Fruit fly (Drosophila melanogaster) whole organism, embryonic: ENCODE results near the gene htt.

ENCODE experiments used
- ATbp ChIP-seq: fragments of 200-800 bp; sonication (Bioruptor generic); optimal IDR thresholded peaks from 2 replicates; lab custom pipeline; 2017; ENCODE audit warnings: missing biosample characterization, mild to moderate bottlenecking, missing genetic modification characterization, missing genetic modification reagents
- Asciz ChIP-seq: fragments of 200-800 bp; sonication (Bioruptor generic); optimal IDR thresholded peaks from 2 replicates; lab custom pipeline; 2017; ENCODE audit warnings: missing biosample characterization, mild to moderate bottlenecking, missing genetic modification characterization, missing genetic modification reagents
- Bteb2 ChIP-seq: fragments of 200-800 bp; sonication (Bioruptor generic); optimal IDR thresholded peaks from 2 replicates; lab custom pipeline; 2016; ENCODE audit warnings: missing biosample characterization, missing genetic modification characterization
- CG10321 ChIP-seq: fragments of 200-800 bp; sonication (Bioruptor generic); IDR thresholded peaks from 2 replicates; pipeline ENCODE4 v1.3.6; 2022; ENCODE audit warnings: missing biosample characterization, missing genetic modification characterization
- CG11093 ChIP-seq: fragments of 200-800 bp; sonication (Bioruptor generic); IDR thresholded peaks from 3 replicates; pipeline ENCODE4 v1.3.6; 2022; ENCODE audit warnings: missing biosample characterization, missing genetic modification characterization
- CG12769 ChIP-seq: fragments of 200-800 bp; sonication (Bioruptor generic); optimal IDR thresholded peaks from 2 replicates; lab custom pipeline; 2019; ENCODE audit warnings: missing biosample characterization, mild to moderate bottlenecking, missing genetic modification characterization, moderate library complexity
- CG13894 ChIP-seq: fragments of 200-800 bp; sonication (Bioruptor generic); optimal IDR thresholded peaks from 3 replicates; lab custom pipeline; 2018; ENCODE audit warnings: missing biosample characterization, mild to moderate bottlenecking, missing genetic modification characterization, moderate library complexity
- CG14667 ChIP-seq: fragments of 200-800 bp; sonication (Bioruptor generic); IDR thresholded peaks from 2 replicates; pipeline ENCODE4 v1.3.6; 2022; ENCODE audit warnings: missing biosample characterization, missing genetic modification characterization
- CG15479 ChIP-seq: fragments of 200-800 bp; sonication (Bioruptor generic); optimal IDR thresholded peaks from 3 replicates; lab custom pipeline; 2019; ENCODE audit warnings: missing biosample characterization, mild to moderate bottlenecking, missing genetic modification characterization, moderate library complexity
- CG17829 ChIP-seq: fragments of 200-800 bp; optimal IDR thresholded peaks from 2 replicates; lab custom pipeline; 2019; ENCODE audit warnings: missing biosample characterization, mild to moderate bottlenecking, missing genetic modification characterization, moderate library complexity
- CG2889 ChIP-seq: fragments of 200-800 bp; sonication (Bioruptor generic); IDR thresholded peaks from 3 replicates; pipeline ENCODE4 v1.3.6; 2022; ENCODE audit warnings: missing biosample characterization, missing genetic modification characterization
- CG31388 ChIP-seq: fragments of 200-800 bp; sonication (Bioruptor generic); optimal IDR thresholded peaks from 2 replicates; lab custom pipeline; 2016; ENCODE audit warnings: missing biosample characterization, missing genetic modification characterization
- CG33213 ChIP-seq: fragments of 200-800 bp; sonication (Bioruptor generic); optimal IDR thresholded peaks from 3 replicates; lab custom pipeline; 2016; ENCODE audit warnings: missing biosample characterization, missing genetic modification characterization
- CG34376 ChIP-seq: fragments of 200-800 bp; sonication (Bioruptor generic); optimal IDR thresholded peaks from 2 replicates; lab custom pipeline; 2018; ENCODE audit warnings: missing biosample characterization, mild to moderate bottlenecking, missing genetic modification characterization
- CG4730 ChIP-seq: fragments of 200-800 bp; sonication (Bioruptor generic); IDR thresholded peaks from 2 replicates; pipeline ENCODE4 v1.3.6; 2022; ENCODE audit warnings: missing biosample characterization, missing genetic modification characterization
- CG7987 ChIP-seq: fragments of 200-800 bp; sonication (Bioruptor generic); optimal IDR thresholded peaks from 2 replicates; lab custom pipeline; 2018; ENCODE audit warnings: missing biosample characterization, mild to moderate bottlenecking, missing genetic modification characterization, moderate library complexity
- CG8388 ChIP-seq: fragments of 200-800 bp; sonication (Bioruptor generic); optimal IDR thresholded peaks from 2 replicates; lab custom pipeline; 2019; ENCODE audit warnings: missing biosample characterization, mild to moderate bottlenecking, missing genetic modification characterization, moderate library complexity
- CG8944 ChIP-seq: fragments of 200-800 bp; sonication (Bioruptor generic); optimal IDR thresholded peaks from 3 replicates; lab custom pipeline; 2016; ENCODE audit warnings: missing biosample characterization, missing genetic modification characterization
- CG9437 ChIP-seq: fragments of 200-800 bp; sonication (Bioruptor generic); optimal IDR thresholded peaks from 2 replicates; lab custom pipeline; 2018; ENCODE audit warnings: missing biosample characterization, mild to moderate bottlenecking, missing genetic modification characterization
- CG9817 ChIP-seq: fragments of 200-800 bp; sonication (Bioruptor generic); optimal IDR thresholded peaks from 2 replicates; lab custom pipeline; 2018; ENCODE audit warnings: missing biosample characterization, mild to moderate bottlenecking, missing genetic modification characterization, moderate library complexity
- CG9876 ChIP-seq: fragments of 200-800 bp; sonication (Bioruptor generic); optimal IDR thresholded peaks from 2 replicates; lab custom pipeline; 2016; ENCODE audit warnings: missing biosample characterization, missing genetic modification characterization
- Dp ChIP-seq: fragments of 200-800 bp; sonication (Bioruptor generic); optimal IDR thresholded peaks from 2 replicates; lab custom pipeline; 2018; ENCODE audit warnings: missing biosample characterization, mild to moderate bottlenecking, missing genetic modification characterization, moderate library complexity
- Ets97D ChIP-seq: fragments of 200-800 bp; sonication (Bioruptor generic); optimal IDR thresholded peaks from 3 replicates; lab custom pipeline; 2016; ENCODE audit warnings: missing biosample characterization, missing genetic modification characterization
- Fer2 ChIP-seq: fragments of 200-800 bp; sonication (Bioruptor generic); optimal IDR thresholded peaks from 2 replicates; lab custom pipeline; 2018; ENCODE audit warnings: missing biosample characterization, mild to moderate bottlenecking, missing genetic modification characterization, moderate library complexity
- Hey ChIP-seq: fragments of 200-800 bp; sonication (Bioruptor generic); optimal IDR thresholded peaks from 3 replicates; lab custom pipeline; 2018; ENCODE audit warnings: missing biosample characterization, mild to moderate bottlenecking, missing genetic modification characterization
- HmgZ ChIP-seq: fragments of 200-800 bp; sonication (Bioruptor generic); optimal IDR thresholded peaks from 2 replicates; lab custom pipeline; 2018; ENCODE audit warnings: missing biosample characterization, mild to moderate bottlenecking, missing genetic modification characterization
- Hr51 ChIP-seq, 2 experiments: fragments of 200-800 bp; sonication (Bioruptor generic); optimal IDR thresholded peaks; 2 replicates in 1 of 2; 3 replicates in 1 of 2; lab custom pipeline; 2016 to 2018; ENCODE audit warnings: missing biosample characterization in 2 of 2, missing genetic modification characterization in 2 of 2, mild to moderate bottlenecking in 1 of 2, moderate library complexity in 1 of 2
- Jarid2 ChIP-seq: fragments of 200-800 bp; sonication (Bioruptor generic); optimal IDR thresholded peaks from 3 replicates; lab custom pipeline; 2017; ENCODE audit warnings: mild to moderate bottlenecking, missing biosample characterization, missing genetic modification reagents, missing genetic modification characterization
- NfI ChIP-seq: fragments of 200-800 bp; sonication (Bioruptor generic); optimal IDR thresholded peaks from 3 replicates; lab custom pipeline; 2018; ENCODE audit warnings: missing biosample characterization, mild to moderate bottlenecking, missing genetic modification characterization, moderate library complexity
- Optix ChIP-seq: fragments of 200-800 bp; sonication (Bioruptor generic); IDR thresholded peaks from 3 replicates; pipeline ENCODE4 v1.3.6; 2022; ENCODE audit warnings: missing biosample characterization, missing genetic modification characterization
- Sry-β ChIP-seq: fragments of 200-800 bp; sonication (Bioruptor generic); optimal IDR thresholded peaks from 2 replicates; lab custom pipeline; 2018; ENCODE audit warnings: missing biosample characterization, mild to moderate bottlenecking, missing genetic modification characterization, moderate library complexity
- Ssrp ChIP-seq: fragments of 200-800 bp; sonication (Bioruptor generic); optimal IDR thresholded peaks from 2 replicates; lab custom pipeline; 2018; ENCODE audit warnings: missing biosample characterization, mild to moderate bottlenecking, missing genetic modification characterization, moderate library complexity
- Vsx1 ChIP-seq: fragments of 200-800 bp; sonication (Bioruptor generic); optimal IDR thresholded peaks from 2 replicates; lab custom pipeline; 2017; ENCODE audit warnings: missing biosample characterization, mild to moderate bottlenecking, missing genetic modification characterization, missing genetic modification reagents
- chinmo ChIP-seq: fragments of 200-800 bp; sonication (Bioruptor generic); IDR thresholded peaks from 4 replicates; pipeline ENCODE4 v1.3.6; 2022; ENCODE audit warnings: missing biosample characterization, missing genetic modification characterization; ENCODE audit not compliant: partially characterized antibody
- ci ChIP-seq: fragments of 200-800 bp; sonication (Bioruptor generic); IDR thresholded peaks from 3 replicates; pipeline ENCODE4 v1.3.6; 2022; ENCODE audit warnings: missing biosample characterization, missing genetic modification characterization
- dimm ChIP-seq: fragments of 200-800 bp; sonication (Bioruptor generic); IDR thresholded peaks from 2 replicates; pipeline ENCODE4 v1.3.6; 2022; ENCODE audit warnings: missing biosample characterization, missing genetic modification characterization
- dpn ChIP-seq, 2 experiments: fragments of 200-800 bp; sonication (Bioruptor generic); optimal IDR thresholded peaks; 3 replicates each; lab custom pipeline; 2016; ENCODE audit warnings: missing biosample characterization in 2 of 2, missing genetic modification characterization in 2 of 2
- en ChIP-seq: fragments of 200-800 bp; sonication (Bioruptor generic); optimal IDR thresholded peaks from 2 replicates; lab custom pipeline; 2016; ENCODE audit warnings: missing biosample characterization, missing genetic modification characterization
- fru ChIP-seq: fragments of >200 bp; optimal IDR thresholded peaks from 2 replicates; lab custom pipeline; 2017
- jing ChIP-seq: fragments of 200-800 bp; sonication (Bioruptor generic); optimal IDR thresholded peaks from 2 replicates; lab custom pipeline; 2018; ENCODE audit warnings: missing biosample characterization, mild to moderate bottlenecking, missing genetic modification characterization
- kni ChIP-seq: fragments of 200-800 bp; sonication (Bioruptor generic); optimal IDR thresholded peaks from 3 replicates; lab custom pipeline; 2017; ENCODE audit warnings: mild to moderate bottlenecking, missing biosample characterization, missing genetic modification reagents, missing genetic modification characterization
- lmd ChIP-seq: fragments of 200-800 bp; sonication (Bioruptor generic); IDR thresholded peaks from 2 replicates; pipeline ENCODE4 v1.3.6; 2022; ENCODE audit warnings: missing biosample characterization, missing genetic modification characterization
- mld ChIP-seq: fragments of 200-800 bp; sonication (Bioruptor generic); IDR thresholded peaks from 3 replicates; pipeline ENCODE4 v1.3.6; 2022; ENCODE audit warnings: missing biosample characterization, missing genetic modification characterization; ENCODE audit not compliant: partially characterized antibody
- nau ChIP-seq: fragments of 200-800 bp; sonication (Bioruptor generic); optimal IDR thresholded peaks from 3 replicates; lab custom pipeline; 2017; ENCODE audit warnings: missing biosample characterization, mild to moderate bottlenecking, missing genetic modification characterization, missing genetic modification reagents
- pfk ChIP-seq: fragments of 200-800 bp; sonication (Bioruptor generic); optimal IDR thresholded peaks from 2 replicates; lab custom pipeline; 2018; ENCODE audit warnings: missing biosample characterization, mild to moderate bottlenecking, missing genetic modification characterization, moderate library complexity
- trh ChIP-seq: fragments of 200-800 bp; sonication (Bioruptor generic); optimal IDR thresholded peaks from 2 replicates; lab custom pipeline; 2016; ENCODE audit warnings: missing biosample characterization, missing genetic modification characterization
- unpg ChIP-seq: fragments of 200-800 bp; sonication (Bioruptor generic); optimal IDR thresholded peaks from 3 replicates; lab custom pipeline; 2018; ENCODE audit warnings: missing biosample characterization, mild to moderate bottlenecking, missing genetic modification characterization, moderate library complexity
- wek ChIP-seq: fragments of 200-800 bp; sonication (Bioruptor generic); optimal IDR thresholded peaks from 3 replicates; lab custom pipeline; 2018; ENCODE audit warnings: missing biosample characterization, mild to moderate bottlenecking, missing genetic modification characterization, moderate library complexity
- wor ChIP-seq: fragments of 200-800 bp; sonication (Bioruptor generic); IDR thresholded peaks from 2 replicates; pipeline ENCODE4 v1.3.6; 2022; ENCODE audit warnings: missing biosample characterization, missing genetic modification characterization
- zfh2 ChIP-seq: fragments of 200-800 bp; sonication (Bioruptor generic); optimal IDR thresholded peaks from 2 replicates; lab custom pipeline; 2016; ENCODE audit warnings: missing biosample characterization, missing genetic modification characterization

The htt gene

dm6 chr3R:28672134-28672533, 23.9 kb upstream of the htt start (continued):
- TF ChIP-seq dimm (GFP tag; lab: Robert Waterston, UW) (peak; percentile 47; the same call in 1 of the 2 replicates), ci (peak; percentile 94), Hey (tag; lab: Kevin White, UChicago) (peak; percentile 26), Bteb2 (GFP tag; lab: Kevin White, UChicago) (peak; percentile 65), ATbp (GFP tag; lab: Kevin White, UChicago) (peak; percentile 68), pfk (peak; percentile 56), CG34376 (GFP tag; lab: Kevin White, UChicago) (peak; percentile 38), Ssrp (peak; percentile 65), CG11093 (GFP tag; lab: Robert Waterston, UW) (peak; percentile 54; the same call in 2 of the 3 replicates), CG8388 (peak; percentile 61), Dp (peak; percentile 99), Sry-β (GFP tag; lab: Kevin White, UChicago) (peak; percentile 49), jing (GFP tag; lab: Kevin White, UChicago) (peak; percentile 72), Optix (GFP tag; lab: Robert Waterston, UW) (peak; percentile 86), CG9876 (GFP tag; lab: Kevin White, UChicago) (peak; percentile 91), HmgZ (tag; lab: Kevin White, UChicago) (peak; percentile 84), wor (0 out of 2 replicates have a peak, but pooled peaks have one; percentile 24), chinmo (GFP tag; lab: Robert Waterston, UW) (peak; percentile 58; the same call in 1 of the 4 replicates), kni (GFP tag; lab: Kevin White, UChicago) (peak; percentile 55), mld (no peak), nau (GFP tag; lab: Kevin White, UChicago) (no peak), Jarid2 (peak; percentile 56), Ets97D (GFP tag; lab: Kevin White, UChicago) (peak; percentile 81), Asciz (GFP tag; lab: Kevin White, UChicago) (peak; percentile 72), CG8944 (GFP tag; lab: Kevin White, UChicago) (peak; percentile 91), CG4730 (GFP tag; lab: Robert Waterston, UW) (peak; percentile 86), CG7987 (peak; percentile 94), fru (lab: Kevin White, UChicago) (no peak), Vsx1 (peak; percentile 42), NfI (GFP tag; lab: Kevin White, UChicago) (peak; percentile 94), CG10321 (peak; percentile 98), CG2889 (GFP tag; lab: Robert Waterston, UW) (peak; percentile 43; the same call in 1 of the 3 replicates), lmd (peak; percentile 80), Fer2 (tag; lab: Kevin White, UChicago) (peak; percentile 60), CG12769 (tag; lab: Kevin White, UChicago) (no peak), unpg (GFP tag; lab: Kevin White, UChicago) (peak; percentile 84), CG9817 (tag; lab: Kevin White, UChicago) (peak; percentile 91), CG9437 (GFP tag; lab: Kevin White, UChicago) (peak; percentile 55), CG17829 (tag; lab: Kevin White, UChicago) (no peak), CG15479 (GFP tag; lab: Kevin White, UChicago) (no peak), en (GFP tag; lab: Kevin White, UChicago) (peak; percentile 83), Hr51 (GFP tag; optimal IDR thresholded peaks at IDR 0.05; lab: Kevin White, UChicago) (peak; percentile 70 to 78), CG14667 (GFP tag; lab: Robert Waterston, UW) (peak; percentile 84), trh (GFP tag; lab: Kevin White, UChicago) (peak; percentile 60), CG13894 (no peak), dpn (GFP tag; optimal IDR thresholded peaks at IDR 0.05; lab: Kevin White, UChicago) (peak; percentile 89 to 91), CG33213 (GFP tag; lab: Kevin White, UChicago) (peak; percentile 92), wek (GFP tag; lab: Kevin White, UChicago) (peak; percentile 82), CG31388 (peak; percentile 73), zfh2 (GFP tag; lab: Kevin White, UChicago) (peak; percentile 53)
